Fruit fly (Drosophila melanogaster) whole organism, adult: ENCODE data around the gene HIP.
A peak's percentile ranks its signal among the peaks of the same experiment; 100 is the strongest.

Experiments
- CG12768 ChIP-seq: fragments of 200-800 bp; sonication (Bioruptor generic); optimal IDR thresholded peaks from 2 replicates; lab custom pipeline; 2017; ENCODE audit warnings: missing biosample characterization, missing genetic modification characterization, mild to moderate bottlenecking, moderate library complexity, missing genetic modification reagents
- CG33017 ChIP-seq: fragments of 200-800 bp; sonication (Bioruptor generic); optimal IDR thresholded peaks from 2 replicates; lab custom pipeline; 2018; ENCODE audit warnings: missing biosample characterization, mild to moderate bottlenecking, missing genetic modification characterization, moderate library complexity
- CG5204 ChIP-seq: fragments of 200-800 bp; sonication (Bioruptor generic); optimal IDR thresholded peaks from 2 replicates; lab custom pipeline; 2016; ENCODE audit warnings: missing biosample characterization, missing genetic modification characterization
- CG7045 ChIP-seq: fragments of 200-800 bp; sonication (Bioruptor generic); optimal IDR thresholded peaks from 2 replicates; lab custom pipeline; 2017; ENCODE audit warnings: missing biosample characterization, mild to moderate bottlenecking, missing genetic modification characterization
- CG7101 ChIP-seq: fragments of 200-800 bp; sonication (Bioruptor generic); optimal IDR thresholded peaks from 2 replicates; lab custom pipeline; 2018; ENCODE audit warnings: missing biosample characterization, mild to moderate bottlenecking, missing genetic modification characterization, moderate library complexity
- Crg-1 ChIP-seq: fragments of 200-800 bp; sonication (Bioruptor generic); optimal IDR thresholded peaks from 2 replicates; lab custom pipeline; 2016; ENCODE audit warnings: missing biosample characterization, missing genetic modification characterization
- Hr96 ChIP-seq: fragments of 200-800 bp; sonication (Bioruptor generic); optimal IDR thresholded peaks from 2 replicates; lab custom pipeline; 2016; ENCODE audit warnings: missing biosample characterization, missing genetic modification characterization
- kay ChIP-seq: fragments of 200-800 bp; sonication (Bioruptor generic); peaks from one replicate; lab custom pipeline; 2016; ENCODE audit warnings: missing biosample characterization, missing genetic modification characterization, borderline replicate concordance
- ovo ChIP-seq: fragments of 200-800 bp; sonication (Bioruptor generic); optimal IDR thresholded peaks from 2 replicates; lab custom pipeline; 2016; ENCODE audit warnings: missing biosample characterization, missing genetic modification characterization
- pad ChIP-seq: fragments of 200-800 bp; sonication (Bioruptor generic); optimal IDR thresholded peaks from 3 replicates; lab custom pipeline; 2017; ENCODE audit warnings: missing biosample characterization, missing genetic modification characterization, mild to moderate bottlenecking, moderate library complexity, missing genetic modification reagents
- tj ChIP-seq: fragments of 200-800 bp; sonication (Bioruptor generic); optimal IDR thresholded peaks from 3 replicates; lab custom pipeline; 2017; ENCODE audit warnings: missing biosample characterization, mild to moderate bottlenecking, missing genetic modification characterization, moderate library complexity

dm6 chrX:3819470-3819869, 20.5 kb downstream of the HIP start:
- TF ChIP-seq kay (GFP tag; lab: Kevin White, UChicago): no peak
- no peak for TF ChIP-seq CG7045 (GFP tag; lab: Kevin White, UChicago)
- no peak for TF ChIP-seq CG12768
- TF ChIP-seq CG33017 (tag; lab: Kevin White, UChicago): no peak
- no peak for TF ChIP-seq ovo (GFP tag; lab: Kevin White, UChicago)
- TF ChIP-seq Hr96 (GFP tag; lab: Kevin White, UChicago): no peak
- TF ChIP-seq Crg-1 (GFP tag; lab: Kevin White, UChicago): no peak
- no peak for TF ChIP-seq pad (GFP tag; lab: Kevin White, UChicago)
- peak; percentile 63 for TF ChIP-seq tj
- no peak for TF ChIP-seq CG7101 (tag; lab: Kevin White, UChicago)
- TF ChIP-seq CG5204 (GFP tag; lab: Kevin White, UChicago): no peak
